Worm (Caenorhabditis elegans) whole organism, late embryonic: ENCODE data around the gene F43G6.8.

Source experiments
- C08G9.2 ChIP-seq: sonication (generic microtip); optimal IDR thresholded peaks from 2 replicates; lab custom pipeline; 2016; ENCODE audit warnings: mild to moderate bottlenecking, missing genetic modification characterization, moderate library complexity, missing compliant biosample characterization
- F13H6.1 ChIP-seq: sonication (generic microtip); optimal IDR thresholded peaks from 2 replicates; lab custom pipeline; 2016; ENCODE audit warnings: missing genetic modification characterization, missing compliant biosample characterization
- ama-1 ChIP-seq: fragments of 150-350 bp; optimal IDR thresholded peaks from 2 replicates; lab custom pipeline; 2014
- ceh-2 ChIP-seq: sonication (generic microtip); optimal IDR thresholded peaks from 2 replicates; lab custom pipeline; 2016; ENCODE audit warnings: missing genotype, missing genetic modification characterization, missing compliant biosample characterization
- ceh-30 ChIP-seq: fragments of 150-350 bp; optimal IDR thresholded peaks from 2 replicates; lab custom pipeline; 2014; ENCODE audit warnings: missing biosample characterization, missing genetic modification characterization
- ceh-48 ChIP-seq: sonication (generic microtip); optimal IDR thresholded peaks from 2 replicates; lab custom pipeline; 2016; ENCODE audit warnings: missing genetic modification characterization, inconsistent platforms, missing compliant biosample characterization
- ets-4 ChIP-seq: sonication (generic microtip); optimal IDR thresholded peaks from 2 replicates; lab custom pipeline; 2016; ENCODE audit warnings: missing genetic modification characterization, missing compliant biosample characterization
- nhr-11 ChIP-seq: fragments of 150-350 bp; optimal IDR thresholded peaks from 2 replicates; lab custom pipeline; 2014; ENCODE audit warnings: missing biosample characterization, missing genetic modification characterization
- pag-3 ChIP-seq: sonication (generic microtip); optimal IDR thresholded peaks from 2 replicates; lab custom pipeline; 2016; ENCODE audit warnings: missing compliant biosample characterization, missing genetic modification characterization, borderline replicate concordance
- pax-1 ChIP-seq: fragments of 150-350 bp; optimal IDR thresholded peaks from 2 replicates; lab custom pipeline; 2014; ENCODE audit warnings: missing biosample characterization, missing genetic modification characterization
- pha-4 ChIP-seq: fragments of 150-350 bp; optimal IDR thresholded peaks from 2 replicates; lab custom pipeline; 2018; ENCODE audit warnings: missing biosample characterization, missing genetic modification reagents, missing genetic modification characterization
- pqm-1 ChIP-seq: sonication (generic microtip); optimal IDR thresholded peaks from 2 replicates; lab custom pipeline; 2016; ENCODE audit warnings: missing genetic modification characterization, missing compliant biosample characterization
- rnt-1 ChIP-seq: sonication (generic microtip); optimal IDR thresholded peaks from 2 replicates; lab custom pipeline; 2016; ENCODE audit warnings: missing genetic modification characterization, missing compliant biosample characterization
- unc-55 ChIP-seq: sonication (generic microtip); optimal IDR thresholded peaks from 2 replicates; lab custom pipeline; 2017; ENCODE audit warnings: missing biosample characterization, missing genetic modification reagents, missing genetic modification characterization

DNA sequence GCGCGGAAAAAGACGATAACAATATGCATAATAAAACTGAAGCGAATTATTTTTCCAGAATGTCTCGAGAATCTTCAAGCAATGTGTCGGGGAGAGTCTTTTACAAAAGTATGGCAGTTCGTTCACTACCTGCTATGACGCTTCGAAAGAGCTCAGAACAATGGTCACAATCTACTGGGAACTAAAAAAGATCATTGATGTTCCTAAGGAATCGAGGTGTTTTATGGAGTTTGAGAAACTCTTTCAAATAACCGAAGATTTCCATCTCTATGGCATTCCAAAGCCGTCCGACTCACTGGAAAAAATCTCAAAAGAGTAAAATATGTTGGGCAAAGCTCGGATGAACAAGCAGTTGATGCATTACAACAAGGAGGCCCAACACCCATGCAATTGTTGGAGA, 41.5 kb downstream of the F43G6.8 start, which contains the start of gene F44E5.15:
- TF ChIP-seq ama-1 (lab: Kevin White, UChicago) (no peak), pha-4 (tag; lab: Kevin White, UChicago) (no peak), nhr-11 (no peak), pqm-1 (no peak), C08G9.2 (no peak), ets-4 (no peak), rnt-1 (no peak), ceh-48 (no peak), pax-1 (tag; lab: Kevin White, UChicago) (no peak), ceh-30 (tag; lab: Kevin White, UChicago) (no peak), ceh-2 (tag; lab: Kevin White, UChicago) (no peak), pag-3 (tag; lab: Kevin White, UChicago) (no peak), F13H6.1 (tag; lab: Kevin White, UChicago) (no peak), unc-55 (GFP tag; lab: Kevin White, UChicago) (no peak)
